Worm (Caenorhabditis elegans): ENCODE results near the gene lurp-3.

ce11 chrV:13408440-13408839 lies 47.1 kb upstream of the lurp-3 start:
- TF ChIP-seq F13C5.2 (tag; optimal IDR thresholded peaks at IDR 0.05) (no peak), ama-1 (optimal IDR thresholded peaks at IDR 0.05) (no peak), B0310.2 (tag; optimal IDR thresholded peaks at IDR 0.05) (no peak), ceh-13 (GFP tag; optimal IDR thresholded peaks at IDR 0.05) (no peak), flt-1 (GFP tag; IDR thresholded peaks at IDR 0.05) (no peak), hmbx-1 (tag; optimal IDR thresholded peaks at IDR 0.05) (no peak), tra-4 (tag; optimal IDR thresholded peaks at IDR 0.05) (no peak), sea-1 (GFP tag; conservative IDR thresholded peaks at IDR 0.05) (no peak)

Measured in whole organism, early embryonic.